Worm (Caenorhabditis elegans) whole organism, mixed stage, embryonic: ENCODE data around the gene dpy-7.

Experiments used
- M03D4.4 ChIP-seq: sonication (generic microtip); optimal IDR thresholded peaks from 2 replicates; lab custom pipeline; 2017; ENCODE audit warnings: mild to moderate bottlenecking, missing genetic modification characterization, missing compliant biosample characterization
- bed-3 ChIP-seq: fragments of 200-800 bp; sonication (Bioruptor generic); optimal IDR thresholded peaks from 3 replicates; lab custom pipeline; 2018; ENCODE audit warnings: mild to moderate bottlenecking, missing genetic modification characterization, moderate library complexity, missing compliant biosample characterization
- blmp-1 ChIP-seq: fragments of 150-350 bp; optimal IDR thresholded peaks from 2 replicates; lab custom pipeline; 2014; ENCODE audit warnings: missing biosample characterization, missing genetic modification characterization
- ceh-39 ChIP-seq: fragments of 150-350 bp; optimal IDR thresholded peaks from 2 replicates; lab custom pipeline; 2014; ENCODE audit warnings: missing biosample characterization, missing genetic modification characterization
- ceh-43 ChIP-seq: fragments of 200-800 bp; sonication (Bioruptor generic); optimal IDR thresholded peaks from 2 replicates; lab custom pipeline; 2018; ENCODE audit warnings: mild to moderate bottlenecking, missing genetic modification characterization, moderate library complexity, missing compliant biosample characterization
- ceh-83 ChIP-seq: fragments of 200-800 bp; sonication (Bioruptor generic); optimal IDR thresholded peaks from 2 replicates; lab custom pipeline; 2018; ENCODE audit warnings: mild to moderate bottlenecking, missing genetic modification characterization, missing compliant biosample characterization
- ces-1 ChIP-seq: fragments of 150-350 bp; optimal IDR thresholded peaks from 2 replicates; lab custom pipeline; 2014; ENCODE audit warnings: missing biosample characterization, missing genetic modification reagents, missing genetic modification characterization
- cnd-1 ChIP-seq: fragments of 200-800 bp; sonication (Bioruptor generic); optimal IDR thresholded peaks from 2 replicates; lab custom pipeline; 2018; ENCODE audit warnings: mild to moderate bottlenecking, missing genetic modification characterization, missing compliant biosample characterization
- drap-1 ChIP-seq: fragments of 200-800 bp; sonication (Bioruptor generic); optimal IDR thresholded peaks from 3 replicates; lab custom pipeline; 2018; ENCODE audit warnings: mild to moderate bottlenecking, missing genetic modification characterization, missing compliant biosample characterization
- elt-1 ChIP-seq: sonication (generic microtip); optimal IDR thresholded peaks from 2 replicates; lab custom pipeline; 2017; ENCODE audit warnings: missing genetic modification characterization, mild to moderate bottlenecking, missing compliant biosample characterization, antibody characterized with exemption, moderate library complexity, borderline replicate concordance; ENCODE audit not compliant: insufficient read depth
- elt-3 ChIP-seq: fragments of 150-350 bp; optimal IDR thresholded peaks from 2 replicates; lab custom pipeline; 2014; ENCODE audit warnings: missing biosample characterization, missing genetic modification characterization
- flh-1 ChIP-seq: fragments of 200-800 bp; sonication (Bioruptor generic); optimal IDR thresholded peaks from 2 replicates; lab custom pipeline; 2018; ENCODE audit warnings: mild to moderate bottlenecking, missing genetic modification characterization, moderate library complexity, missing compliant biosample characterization
- ham-2 ChIP-seq: fragments of 200-800 bp; sonication (Bioruptor generic); optimal IDR thresholded peaks from 2 replicates; lab custom pipeline; 2018; ENCODE audit warnings: mild to moderate bottlenecking, missing genetic modification characterization, missing compliant biosample characterization
- hlh-1 ChIP-seq: fragments of 150-350 bp; optimal IDR thresholded peaks from 2 replicates; lab custom pipeline; 2014; ENCODE audit warnings: missing biosample characterization, missing genetic modification reagents, missing genetic modification characterization
- lin-13 ChIP-seq: fragments of 150-350 bp; optimal IDR thresholded peaks from 2 replicates; lab custom pipeline; 2014; ENCODE audit warnings: missing biosample characterization, missing genetic modification characterization
- lin-32 ChIP-seq: fragments of 200-800 bp; sonication (Bioruptor generic); optimal IDR thresholded peaks from 2 replicates; lab custom pipeline; 2018; ENCODE audit warnings: mild to moderate bottlenecking, missing genetic modification characterization, missing compliant biosample characterization
- lsy-2 ChIP-seq: fragments of 150-350 bp; optimal IDR thresholded peaks from 2 replicates; lab custom pipeline; 2014; ENCODE audit warnings: missing biosample characterization, missing genetic modification characterization
- mab-5 ChIP-seq: fragments of 150-350 bp; optimal IDR thresholded peaks from 2 replicates; lab custom pipeline; 2014; ENCODE audit warnings: missing biosample characterization, missing genetic modification characterization
- mep-1 ChIP-seq: fragments of 150-350 bp; optimal IDR thresholded peaks from 2 replicates; lab custom pipeline; 2017; ENCODE audit warnings: missing biosample characterization, missing genetic modification reagents, missing genetic modification characterization, inconsistent platforms
- mls-2 ChIP-seq: sonication (generic microtip); optimal IDR thresholded peaks from 2 replicates; lab custom pipeline; 2016; ENCODE audit warnings: mild to moderate bottlenecking, missing genetic modification characterization, moderate library complexity, missing compliant biosample characterization
- nhr-12 ChIP-seq: fragments of 150-350 bp; optimal IDR thresholded peaks from 2 replicates; lab custom pipeline; 2014; ENCODE audit warnings: missing biosample characterization, missing genetic modification characterization
- nhr-2 ChIP-seq: fragments of 150-350 bp; optimal IDR thresholded peaks from 2 replicates; lab custom pipeline; 2014; ENCODE audit warnings: missing biosample characterization, missing genetic modification characterization
- nhr-237 ChIP-seq: fragments of 150-350 bp; optimal IDR thresholded peaks from 2 replicates; lab custom pipeline; 2014; ENCODE audit warnings: missing biosample characterization, missing genetic modification characterization
- nhr-28 ChIP-seq: fragments of 150-350 bp; optimal IDR thresholded peaks from 2 replicates; lab custom pipeline; 2014; ENCODE audit warnings: missing biosample characterization, missing genetic modification characterization
- nhr-76 ChIP-seq: sonication (generic microtip); optimal IDR thresholded peaks from 2 replicates; lab custom pipeline; 2017; ENCODE audit warnings: missing biosample characterization, missing genetic modification characterization
- pha-4 ChIP-seq: fragments of 150-350 bp; optimal IDR thresholded peaks from 2 replicates; lab custom pipeline; 2018; ENCODE audit warnings: missing biosample characterization, missing genetic modification reagents, missing genetic modification characterization
- sem-2 ChIP-seq: fragments of 200-800 bp; sonication (Bioruptor generic); optimal IDR thresholded peaks from 2 replicates; lab custom pipeline; 2018; ENCODE audit warnings: mild to moderate bottlenecking, missing genetic modification characterization, missing compliant biosample characterization
- snpc-4 ChIP-seq: fragments of 150-350 bp; optimal IDR thresholded peaks from 2 replicates; lab custom pipeline; 2014; ENCODE audit warnings: missing biosample characterization, missing genetic modification characterization
- sptf-1 ChIP-seq: sonication (generic microtip); optimal IDR thresholded peaks from 2 replicates; lab custom pipeline; 2017; ENCODE audit warnings: mild to moderate bottlenecking, missing genetic modification characterization, moderate library complexity, missing compliant biosample characterization
- tbx-8 ChIP-seq: fragments of 200-800 bp; sonication (Bioruptor generic); optimal IDR thresholded peaks from 2 replicates; lab custom pipeline; 2018; ENCODE audit warnings: mild to moderate bottlenecking, missing genetic modification characterization, moderate library complexity, missing compliant biosample characterization
- unc-120 ChIP-seq: sonication (generic microtip); optimal IDR thresholded peaks from 2 replicates; lab custom pipeline; 2017; ENCODE audit warnings: missing genetic modification characterization, missing compliant biosample characterization; ENCODE audit not compliant: poor library complexity, severe bottlenecking
- unc-39 ChIP-seq: fragments of 150-350 bp; optimal IDR thresholded peaks from 2 replicates; lab custom pipeline; 2014; ENCODE audit warnings: missing biosample characterization, missing genetic modification characterization
- unc-62 ChIP-seq: fragments of 150-350 bp; optimal IDR thresholded peaks from 2 replicates; lab custom pipeline; 2014; ENCODE audit warnings: missing biosample characterization, missing genetic modification reagents, missing genetic modification characterization
- zip-8 ChIP-seq: fragments of 150-350 bp; optimal IDR thresholded peaks from 2 replicates; lab custom pipeline; 2014; ENCODE audit warnings: missing biosample characterization, missing genetic modification characterization
- ztf-11 ChIP-seq: fragments of 150-350 bp; optimal IDR thresholded peaks from 2 replicates; lab custom pipeline; 2014; ENCODE audit warnings: missing biosample characterization, missing genetic modification characterization

Gene dpy-7

DNA sequence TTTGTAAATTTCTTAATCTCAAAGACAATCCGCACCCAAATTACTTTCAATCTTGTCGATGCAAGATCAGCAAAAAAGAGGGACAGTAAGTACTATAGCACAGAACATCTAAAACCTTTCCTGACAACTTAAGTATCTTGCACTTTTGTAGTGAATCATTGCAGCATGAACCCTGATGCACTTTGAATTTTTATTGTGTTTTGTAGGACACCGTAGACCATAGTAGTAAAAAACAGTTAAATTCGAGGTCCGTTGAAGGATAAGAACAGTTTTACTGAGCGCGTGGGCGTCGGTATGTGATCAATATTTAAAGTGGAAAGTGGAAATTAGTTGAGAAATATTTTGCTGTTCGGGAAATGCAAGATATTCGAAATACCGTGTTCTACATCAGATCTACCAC lies 44.6 kb upstream of the dpy-7 start:
- TF ChIP-seq tbx-8 (GFP tag; lab: Kevin White, UChicago) (no peak), hlh-1 (tag; lab: Kevin White, UChicago) (no peak), ceh-83 (GFP tag; lab: Kevin White, UChicago) (no peak), ztf-11 (tag; lab: Kevin White, UChicago) (no peak), nhr-12 (tag; lab: Kevin White, UChicago) (no peak)

DNA sequence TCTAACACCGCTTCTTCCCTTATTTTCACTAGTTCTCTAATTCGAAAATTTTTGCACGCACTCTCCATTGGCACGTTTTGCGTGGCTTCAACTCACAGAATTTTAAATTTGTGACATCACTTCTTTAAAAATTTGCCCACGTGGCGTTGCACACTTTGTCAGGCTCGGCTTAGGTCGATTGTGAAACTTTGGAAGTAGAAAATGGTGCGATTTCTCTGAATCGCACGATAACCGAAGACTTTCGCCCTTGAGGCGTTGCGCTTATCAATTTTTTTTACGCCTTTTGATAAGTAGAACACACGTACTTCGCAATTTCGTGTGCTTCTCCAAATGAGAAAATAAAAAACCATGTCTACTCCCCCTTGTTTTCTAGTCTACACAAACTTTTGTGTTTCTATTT lies 40.7 kb upstream of the dpy-7 start:
- TF ChIP-seq hlh-1 (tag; lab: Kevin White, UChicago) (no peak), elt-3 (tag; lab: Kevin White, UChicago) (no peak), ceh-39 (tag; lab: Kevin White, UChicago) (no peak), flh-1 (no peak), cnd-1 (tag; lab: Kevin White, UChicago) (no peak)

DNA sequence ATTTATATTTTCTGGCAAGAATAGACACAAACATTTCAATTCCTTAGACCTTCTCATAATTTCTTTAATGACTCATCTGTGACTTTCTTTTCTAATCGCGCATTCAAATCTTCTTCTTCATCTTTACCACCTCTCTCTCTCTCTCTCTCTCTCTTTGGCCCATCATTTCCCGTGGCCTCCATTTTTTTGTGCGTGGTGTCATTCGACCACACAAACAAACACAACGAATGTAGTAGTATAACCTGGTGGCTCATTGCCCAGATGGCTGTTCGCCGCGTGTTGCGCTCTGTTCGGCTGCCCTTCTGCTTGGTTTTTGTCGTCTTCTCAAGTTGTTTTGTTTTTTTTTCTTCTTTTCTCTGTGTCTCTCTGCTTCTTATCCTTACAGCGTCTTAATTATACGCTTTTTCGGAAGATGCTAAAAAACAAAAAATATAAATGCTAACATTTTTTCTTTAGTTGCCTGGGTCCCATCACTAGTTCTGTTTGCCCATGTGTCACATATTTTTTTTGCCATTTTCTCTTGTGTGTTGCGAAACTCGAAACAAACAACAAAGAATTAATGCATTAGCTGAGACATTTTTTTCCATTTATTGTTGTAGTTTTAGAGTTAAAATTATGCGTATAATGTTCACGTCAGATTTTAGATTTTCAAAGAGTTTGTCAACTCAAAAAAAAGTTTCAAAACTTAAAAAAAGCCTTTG lies 40.0 kb upstream of the dpy-7 start:
- TF ChIP-seq pha-4 (tag; lab: Kevin White, UChicago) (no peak), nhr-237 (tag; lab: Kevin White, UChicago) (no peak), bed-3 (GFP tag; lab: Kevin White, UChicago) (no peak), snpc-4 (no peak), ceh-39 (tag; lab: Kevin White, UChicago) (no peak), nhr-28 (tag; lab: Kevin White, UChicago) (no peak), nhr-12 (tag; lab: Kevin White, UChicago) (no peak), zip-8 (tag; lab: Kevin White, UChicago) (no peak), ces-1 (GFP tag; lab: Kevin White, UChicago) (no peak), ztf-11 (tag; lab: Kevin White, UChicago) (no peak), lin-13 (tag; lab: Kevin White, UChicago) (no peak), hlh-1 (tag; lab: Kevin White, UChicago) (no peak), unc-39 (tag; lab: Kevin White, UChicago) (no peak), sem-2 (GFP tag; lab: Kevin White, UChicago) (no peak), unc-62 (GFP tag; lab: Kevin White, UChicago) (no peak), cnd-1 (tag; lab: Kevin White, UChicago) (peak; percentile 34), flh-1 (no peak), M03D4.4 (tag; lab: Kevin White, UChicago) (peak; percentile 17), blmp-1 (tag; lab: Kevin White, UChicago) (no peak), elt-3 (tag; lab: Kevin White, UChicago) (no peak), unc-120 (tag; lab: Kevin White, UChicago) (no peak), mep-1 (no peak), tbx-8 (GFP tag; lab: Kevin White, UChicago) (no peak), ceh-43 (GFP tag; lab: Kevin White, UChicago) (no peak), lsy-2 (no peak), ceh-83 (GFP tag; lab: Kevin White, UChicago) (no peak), ham-2 (GFP tag; lab: Kevin White, UChicago) (peak; percentile 19), nhr-76 (no peak), nhr-2 (tag; lab: Kevin White, UChicago) (no peak), mab-5 (tag; lab: Kevin White, UChicago) (no peak), sptf-1 (tag; lab: Kevin White, UChicago) (peak; percentile 15), elt-1 (peak; percentile 49), mls-2 (tag; lab: Kevin White, UChicago) (peak; percentile 23), lin-32 (no peak), drap-1 (GFP tag; lab: Kevin White, UChicago) (no peak)

DNA sequence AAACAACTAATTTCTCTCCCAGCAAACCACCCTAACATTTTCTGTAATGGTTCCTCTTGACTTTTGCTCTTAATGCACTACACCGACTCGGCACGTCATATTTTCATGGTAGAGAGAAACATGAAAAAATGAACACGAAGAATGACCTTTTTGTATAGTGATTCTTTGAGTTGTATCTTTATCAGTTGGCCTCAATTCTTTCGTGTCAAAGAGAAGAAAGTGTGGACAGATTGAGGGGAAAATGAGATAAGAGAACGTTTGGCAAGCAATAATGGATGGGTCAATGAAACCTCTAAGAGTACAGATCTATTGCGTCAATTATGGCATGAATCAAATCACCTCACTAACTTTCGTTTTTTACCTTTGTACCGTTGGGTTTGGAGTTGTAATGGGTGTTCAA lies 38.3 kb upstream of the dpy-7 start:
- TF ChIP-seq mep-1: no peak
- no peak for TF ChIP-seq zip-8 (tag; lab: Kevin White, UChicago)
- no peak for TF ChIP-seq elt-3 (tag; lab: Kevin White, UChicago)
- TF ChIP-seq unc-62 (GFP tag; lab: Kevin White, UChicago): no peak
- no peak for TF ChIP-seq sptf-1 (tag; lab: Kevin White, UChicago)
- no peak for TF ChIP-seq cnd-1 (tag; lab: Kevin White, UChicago)
- TF ChIP-seq ham-2 (GFP tag; lab: Kevin White, UChicago): no peak
- TF ChIP-seq unc-39 (tag; lab: Kevin White, UChicago): no peak
- no peak for TF ChIP-seq ztf-11 (tag; lab: Kevin White, UChicago)
- no peak for TF ChIP-seq nhr-2 (tag; lab: Kevin White, UChicago)
- no peak for TF ChIP-seq snpc-4
- TF ChIP-seq ceh-39 (tag; lab: Kevin White, UChicago): no peak
- TF ChIP-seq ceh-43 (GFP tag; lab: Kevin White, UChicago): no peak
- TF ChIP-seq drap-1 (GFP tag; lab: Kevin White, UChicago): no peak
- TF ChIP-seq bed-3 (GFP tag; lab: Kevin White, UChicago): no peak
- TF ChIP-seq ceh-83 (GFP tag; lab: Kevin White, UChicago): no peak
- no peak for TF ChIP-seq hlh-1 (tag; lab: Kevin White, UChicago)
- TF ChIP-seq nhr-12 (tag; lab: Kevin White, UChicago): no peak
- TF ChIP-seq lsy-2: no peak
- no peak for TF ChIP-seq lin-13 (tag; lab: Kevin White, UChicago)
